Worm (Caenorhabditis elegans) whole organism, L1 larva: ENCODE data around the gene C04E6.7.

ENCODE experiments used
- elt-2 ChIP-seq: sonication (generic microtip); optimal IDR thresholded peaks from 2 replicates; lab custom pipeline; 2016; ENCODE audit warnings: missing genetic modification characterization, mild to moderate bottlenecking, inconsistent platforms, missing compliant biosample characterization, missing genetic modification reagents
- fkh-10 ChIP-seq: sonication (generic microtip); optimal IDR thresholded peaks from 2 replicates; lab custom pipeline; 2017; ENCODE audit warnings: missing biosample characterization, missing genetic modification reagents, missing genetic modification characterization
- isw-1 ChIP-seq: fragments of 200-800 bp; sonication (Bioruptor generic); IDR thresholded peaks from 2 replicates; pipeline ENCODE4 v1.3.6; 2022; ENCODE audit warnings: missing genetic modification characterization, missing compliant biosample characterization
- jun-1 ChIP-seq: fragments of 150-350 bp; optimal IDR thresholded peaks from 2 replicates; lab custom pipeline; 2014; ENCODE audit warnings: missing biosample characterization, missing genetic modification reagents, missing genetic modification characterization
- lin-35 ChIP-seq, 2 experiments: fragments of 150-350 bp; optimal IDR thresholded peaks; 2 replicates each; lab custom pipeline; 2014; ENCODE audit warnings: missing biosample characterization in 2 of 2, missing genetic modification characterization in 2 of 2, missing genetic modification reagents in 2 of 2
- lir-3 ChIP-seq: sonication (generic microtip); optimal IDR thresholded peaks from 2 replicates; lab custom pipeline; 2016; ENCODE audit warnings: mild to moderate bottlenecking, missing genetic modification characterization, moderate library complexity, missing compliant biosample characterization; ENCODE audit not compliant: poor library complexity
- lsy-2 ChIP-seq, 2 experiments: fragments of 150-350 bp; optimal IDR thresholded peaks; 2 replicates each; lab custom pipeline; 2014; ENCODE audit warnings: missing biosample characterization in 2 of 2, missing genetic modification characterization in 2 of 2
- nhr-237 ChIP-seq: fragments of 150-350 bp; optimal IDR thresholded peaks from 2 replicates; lab custom pipeline; 2014; ENCODE audit warnings: missing biosample characterization, missing genetic modification characterization
- sptf-1 ChIP-seq: fragments of 150-350 bp; optimal IDR thresholded peaks from 2 replicates; lab custom pipeline; 2014; ENCODE audit warnings: missing biosample characterization, missing genetic modification characterization
- xbp-1 ChIP-seq: sonication (generic microtip); optimal IDR thresholded peaks from 2 replicates; lab custom pipeline; 2016; ENCODE audit warnings: missing genetic modification characterization, missing compliant biosample characterization

ce11 chrV:5901833-5902232 is 8.7 kb downstream of the C04E6.7 start, which contains the start of gene C04E6.5:
- TF ChIP-seq fkh-10 (GFP tag; lab: Kevin White, UChicago) (no peak), elt-2 (no peak), lin-35 (GFP tag; optimal IDR thresholded peaks at IDR 0.05; lab: Kevin White, UChicago) (no peak), nhr-237 (tag; lab: Kevin White, UChicago) (no peak), isw-1 (no peak), xbp-1 (tag; lab: Kevin White, UChicago) (no peak), lir-3 (tag; lab: Kevin White, UChicago) (no peak), sptf-1 (tag; lab: Kevin White, UChicago) (no peak), lsy-2 (tag; optimal IDR thresholded peaks at IDR 0.05; lab: Kevin White, UChicago) (no peak), jun-1 (tag; lab: Kevin White, UChicago) (no peak)
